Worm (Caenorhabditis elegans) whole organism, L2 larva: Measurements from ENCODE around the gene dcar-1.

Source experiments
- C34F6.9 ChIP-seq: fragments of 150-350 bp; optimal IDR thresholded peaks from 2 replicates; lab custom pipeline; 2014; ENCODE audit warnings: missing biosample characterization, missing genetic modification characterization
- R02D3.7 ChIP-seq: fragments of 150-350 bp; optimal IDR thresholded peaks from 2 replicates; lab custom pipeline; 2014; ENCODE audit warnings: missing biosample characterization, missing genetic modification characterization
- Y55F3AM.14 ChIP-seq: fragments of 200-800 bp; sonication (Bioruptor generic); optimal IDR thresholded peaks from 2 replicates; lab custom pipeline; 2018; ENCODE audit warnings: mild to moderate bottlenecking, missing genetic modification characterization, missing compliant biosample characterization
- ZK546.5 ChIP-seq: sonication (generic microtip); optimal IDR thresholded peaks from 2 replicates; lab custom pipeline; 2017; ENCODE audit warnings: missing biosample characterization, missing genetic modification characterization
- aly-2 ChIP-seq: fragments of 150-350 bp; optimal IDR thresholded peaks from 2 replicates; lab custom pipeline; 2014; ENCODE audit warnings: missing biosample characterization, missing genetic modification characterization
- ama-1 ChIP-seq: fragments of 150-350 bp; optimal IDR thresholded peaks from 2 replicates; lab custom pipeline; 2018; ENCODE audit warnings: inconsistent platforms
- blmp-1 ChIP-seq: sonication (generic microtip); optimal IDR thresholded peaks from 2 replicates; lab custom pipeline; 2017; ENCODE audit warnings: missing genetic modification characterization, mild to moderate bottlenecking, missing compliant biosample characterization, antibody characterized with exemption, moderate library complexity; ENCODE audit not compliant: insufficient read depth
- ceh-16 ChIP-seq: fragments of 150-350 bp; optimal IDR thresholded peaks from 2 replicates; lab custom pipeline; 2014; ENCODE audit warnings: missing biosample characterization, missing genetic modification characterization
- ceh-82 ChIP-seq: fragments of 150-350 bp; optimal IDR thresholded peaks from 2 replicates; lab custom pipeline; 2014; ENCODE audit warnings: missing biosample characterization, missing genetic modification characterization
- crh-2 ChIP-seq: sonication (generic microtip); optimal IDR thresholded peaks from 2 replicates; lab custom pipeline; 2017; ENCODE audit warnings: missing biosample characterization, missing genetic modification characterization
- dmd-4 ChIP-seq: sonication (generic microtip); optimal IDR thresholded peaks from 2 replicates; lab custom pipeline; 2017; ENCODE audit warnings: missing biosample characterization, missing genetic modification characterization
- elt-1 ChIP-seq: fragments of 150-350 bp; optimal IDR thresholded peaks from 2 replicates; lab custom pipeline; 2014; ENCODE audit warnings: missing biosample characterization, missing genetic modification characterization
- elt-3 ChIP-seq: sonication (generic microtip); optimal IDR thresholded peaks from 2 replicates; lab custom pipeline; 2017; ENCODE audit warnings: missing biosample characterization, missing genetic modification characterization
- gmeb-1 ChIP-seq: fragments of 150-350 bp; optimal IDR thresholded peaks from 2 replicates; lab custom pipeline; 2014; ENCODE audit warnings: missing biosample characterization, missing genetic modification characterization
- lin-13 ChIP-seq: fragments of 150-350 bp; optimal IDR thresholded peaks from 2 replicates; lab custom pipeline; 2014; ENCODE audit warnings: missing biosample characterization, missing genetic modification reagents, missing genetic modification characterization
- lin-39 ChIP-seq: fragments of 150-350 bp; optimal IDR thresholded peaks from 2 replicates; lab custom pipeline; 2014; ENCODE audit warnings: missing biosample characterization, missing genetic modification reagents, missing genetic modification characterization
- lsy-2 ChIP-seq, 2 experiments: fragments of 150-350 bp in 1 of 2; sonication (generic microtip) in 1 of 2; optimal IDR thresholded peaks; 2 replicates each; lab custom pipeline; 2014 to 2017; ENCODE audit warnings: missing biosample characterization in 2 of 2, missing genetic modification characterization in 2 of 2
- mab-5 ChIP-seq: fragments of 150-350 bp; optimal IDR thresholded peaks from 2 replicates; lab custom pipeline; 2014; ENCODE audit warnings: missing biosample characterization, missing genetic modification characterization
- mdl-1 ChIP-seq, 2 experiments: fragments of 150-350 bp in 1 of 2; sonication (generic microtip) in 1 of 2; optimal IDR thresholded peaks; 2 replicates each; lab custom pipeline; 2017; ENCODE audit warnings: missing biosample characterization in 2 of 2, missing genetic modification characterization in 2 of 2
- nhr-10 ChIP-seq: sonication (generic microtip); optimal IDR thresholded peaks from 2 replicates; lab custom pipeline; 2017; ENCODE audit warnings: missing biosample characterization, missing genetic modification characterization
- nhr-11 ChIP-seq: fragments of 150-350 bp; optimal IDR thresholded peaks from 2 replicates; lab custom pipeline; 2014; ENCODE audit warnings: missing biosample characterization, missing genetic modification characterization
- nhr-12 ChIP-seq: fragments of 150-350 bp; optimal IDR thresholded peaks from 2 replicates; lab custom pipeline; 2014; ENCODE audit warnings: missing biosample characterization, missing genetic modification characterization
- nhr-129 ChIP-seq: fragments of 150-350 bp; optimal IDR thresholded peaks from 2 replicates; lab custom pipeline; 2014; ENCODE audit warnings: missing biosample characterization, missing genetic modification characterization
- nhr-6 ChIP-seq: fragments of 150-350 bp; optimal IDR thresholded peaks from 2 replicates; lab custom pipeline; 2014; ENCODE audit warnings: missing biosample characterization, missing genetic modification characterization
- nhr-77 ChIP-seq: fragments of 150-350 bp; optimal IDR thresholded peaks from 2 replicates; lab custom pipeline; 2014; ENCODE audit warnings: missing biosample characterization, missing genetic modification characterization
- peb-1 ChIP-seq: fragments of 150-350 bp; optimal IDR thresholded peaks from 2 replicates; lab custom pipeline; 2014; ENCODE audit warnings: missing biosample characterization, missing genetic modification characterization
- sem-4 ChIP-seq: fragments of 150-350 bp; optimal IDR thresholded peaks from 2 replicates; lab custom pipeline; 2014; ENCODE audit warnings: missing biosample characterization, missing genetic modification reagents, missing genetic modification characterization
- skn-1 ChIP-seq: sonication (generic microtip); optimal IDR thresholded peaks from 2 replicates; lab custom pipeline; 2017; ENCODE audit warnings: missing biosample characterization, missing genetic modification characterization
- sma-3 ChIP-seq: sonication (generic microtip); optimal IDR thresholded peaks from 2 replicates; lab custom pipeline; 2016; ENCODE audit warnings: missing genetic modification reagents, missing genetic modification characterization, missing compliant biosample characterization
- sma-9 ChIP-seq, 2 experiments: fragments of 150-350 bp in 1 of 2; sonication (generic microtip) in 1 of 2; optimal IDR thresholded peaks; 2 replicates each; lab custom pipeline; 2014 to 2016; ENCODE audit warnings: missing genetic modification characterization in 2 of 2, mild to moderate bottlenecking in 1 of 2, missing biosample characterization in 1 of 2, missing compliant biosample characterization in 1 of 2, missing genetic modification reagents in 1 of 2, moderate library complexity in 1 of 2
- snpc-4 ChIP-seq: fragments of 150-350 bp; optimal IDR thresholded peaks from 2 replicates; lab custom pipeline; 2014; ENCODE audit warnings: missing biosample characterization, missing genetic modification characterization
- unc-62 ChIP-seq: fragments of 150-350 bp; optimal IDR thresholded peaks from 2 replicates; lab custom pipeline; 2014; ENCODE audit warnings: missing biosample characterization, missing genetic modification reagents, missing genetic modification characterization
- zag-1 ChIP-seq: fragments of 150-350 bp; optimal IDR thresholded peaks from 2 replicates; lab custom pipeline; 2014; ENCODE audit warnings: missing biosample characterization, missing genetic modification characterization
- ztf-1 ChIP-seq: fragments of 200-800 bp; sonication (Bioruptor generic); conservative IDR thresholded peaks from 2 replicates; pipeline ENCODE4 v1.3.6; 2022; ENCODE audit warnings: missing genetic modification characterization, missing compliant biosample characterization
- ztf-11 ChIP-seq: sonication (generic microtip); optimal IDR thresholded peaks from 2 replicates; lab custom pipeline; 2017; ENCODE audit warnings: missing biosample characterization, missing genetic modification characterization

dcar-1 gene

DNA sequence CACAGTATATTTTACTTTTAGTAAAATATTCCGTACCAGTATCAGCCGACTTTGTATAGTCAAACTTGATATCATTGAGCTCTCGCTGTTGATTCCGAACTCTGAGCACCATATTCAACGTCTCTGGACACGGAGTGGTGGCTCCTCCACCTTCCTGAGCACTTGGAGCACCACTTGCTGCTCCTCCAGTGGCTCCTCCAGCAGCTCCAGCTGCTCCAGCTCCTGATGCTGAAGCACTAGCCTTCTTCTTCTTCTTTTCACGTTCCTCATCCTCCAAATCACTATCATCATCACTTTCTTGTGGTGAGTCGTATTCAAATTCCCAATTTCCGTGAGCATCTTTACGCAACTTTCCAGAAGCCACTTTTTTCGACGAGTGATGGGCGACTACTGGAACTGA is 46.0 kb downstream of the dcar-1 start:
- TF ChIP-seq zag-1 (no peak), ceh-82 (tag; lab: Kevin White, UChicago) (no peak), lsy-2 (tag; optimal IDR thresholded peaks at IDR 0.05; lab: Kevin White, UChicago) (no peak), ztf-1 (no peak), nhr-6 (no peak), C34F6.9 (tag; lab: Kevin White, UChicago) (no peak), sma-9 (GFP tag; optimal IDR thresholded peaks at IDR 0.05; lab: Kevin White, UChicago) (no peak), sma-9 (tag; optimal IDR thresholded peaks at IDR 0.05; lab: Kevin White, UChicago) (no peak), dmd-4 (tag; lab: Kevin White, UChicago) (no peak), nhr-129 (tag; lab: Kevin White, UChicago) (no peak), skn-1 (tag; lab: Kevin White, UChicago) (no peak), ceh-16 (tag; lab: Kevin White, UChicago) (no peak), nhr-77 (tag; lab: Kevin White, UChicago) (no peak)

- TF ChIP-seq snpc-4 (tag; lab: Kevin White, UChicago) = no peak
- TF ChIP-seq R02D3.7 (tag; lab: Kevin White, UChicago) = no peak
- TF ChIP-seq Y55F3AM.14 = no peak
- no peak for TF ChIP-seq blmp-1 (tag; lab: Kevin White, UChicago)
- no peak for TF ChIP-seq nhr-129 (tag; lab: Kevin White, UChicago)
- no peak for TF ChIP-seq sem-4
- no peak for TF ChIP-seq aly-2
- TF ChIP-seq peb-1 = no peak
- no peak for TF ChIP-seq ztf-11 (tag; lab: Kevin White, UChicago)
- TF ChIP-seq ceh-82 (tag; lab: Kevin White, UChicago) = no peak
- no peak for TF ChIP-seq mdl-1 (tag; optimal IDR thresholded peaks at IDR 0.05; lab: Kevin White, UChicago)
- TF ChIP-seq crh-2 (tag; lab: Kevin White, UChicago) = no peak
- no peak for TF ChIP-seq ZK546.5 (tag; lab: Kevin White, UChicago)
- TF ChIP-seq mab-5 (tag; lab: Kevin White, UChicago) = no peak
- TF ChIP-seq nhr-77 (tag; lab: Kevin White, UChicago) = no peak
Observed at ce11 chrV:17962500-17962899, 52.4 kb downstream of the dcar-1 start.

DNA sequence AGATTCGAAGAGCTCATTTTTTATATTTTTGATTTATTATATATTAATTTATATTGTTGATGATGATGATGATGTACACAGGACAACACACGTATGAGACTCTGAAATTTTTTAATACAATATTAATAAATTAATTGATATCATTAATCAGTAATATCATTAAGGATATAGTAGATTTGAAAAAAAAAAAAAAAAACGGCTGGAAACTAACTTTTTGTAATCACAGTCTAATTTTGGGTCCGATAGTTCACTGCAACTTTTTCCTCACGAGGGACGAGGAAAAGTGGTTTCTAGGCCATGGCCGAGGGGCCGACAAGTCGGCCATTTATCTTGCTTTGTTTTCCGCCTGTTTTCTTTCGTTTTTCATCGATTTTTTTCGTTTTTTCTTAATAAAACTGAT is 56.6 kb downstream of the dcar-1 start, which contains the start of gene gck-3:
Gene gck-3, minus strand, starts transcription at position 101 of the 400 bp plus-strand sequence.
- TF ChIP-seq sma-3 (no peak), unc-62 (GFP tag; lab: Kevin White, UChicago) (no peak), snpc-4 (tag; lab: Kevin White, UChicago) (no peak), R02D3.7 (tag; lab: Kevin White, UChicago) (no peak), peb-1 (no peak), elt-3 (tag; lab: Kevin White, UChicago) (no peak), nhr-11 (tag; lab: Kevin White, UChicago) (no peak), sma-9 (GFP tag; optimal IDR thresholded peaks at IDR 0.05; lab: Kevin White, UChicago) (no peak), sma-9 (tag; optimal IDR thresholded peaks at IDR 0.05; lab: Kevin White, UChicago) (no peak), elt-1 (tag; lab: Kevin White, UChicago) (no peak), ama-1 (lab: Kevin White, UChicago) (no peak), gmeb-1 (no peak), ztf-1 (no peak), nhr-10 (no peak), lin-13 (no peak), nhr-129 (tag; lab: Kevin White, UChicago) (no peak), aly-2 (no peak), nhr-12 (tag; lab: Kevin White, UChicago) (no peak), lin-39 (tag; lab: Kevin White, UChicago) (no peak), nhr-6 (no peak)
- TF ChIP-seq, all 48 proteins: peak for 0
